Fruit fly (Drosophila melanogaster): ENCODE data around the gene IFT46.

Gene IFT46

DNA sequence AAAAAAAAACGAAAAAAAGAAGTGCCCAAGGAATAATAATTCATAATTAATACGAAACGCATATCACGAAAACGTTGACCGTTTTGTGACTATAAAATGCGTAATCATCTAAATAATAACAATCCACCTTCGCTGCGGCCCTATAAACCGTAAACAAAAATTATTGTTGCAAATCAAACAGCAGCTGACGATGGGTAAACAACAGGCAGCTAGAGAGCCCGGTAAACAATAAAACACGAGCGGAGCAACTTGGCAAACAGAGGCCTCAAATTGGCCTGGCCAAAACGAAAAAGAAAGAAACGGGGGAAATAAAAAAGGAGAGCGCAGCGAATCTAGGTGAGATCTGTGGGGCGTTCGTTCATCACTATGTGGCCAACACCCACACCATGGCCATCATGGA is 48.3 kb downstream of the IFT46 start (continued):
- TF ChIP-seq CG10274 (GFP tag; optimal IDR thresholded peaks at IDR 0.05) (no peak), CG1024 (GFP tag; IDR thresholded peaks at IDR 0.05) (no peak), CG11504 (tag; optimal IDR thresholded peaks at IDR 0.05) (peak; percentile 5), CG17186 (GFP tag; optimal IDR thresholded peaks at IDR 0.05) (no peak), Ssrp (tag; optimal IDR thresholded peaks at IDR 0.05) (no peak), CG11695 (GFP tag; IDR thresholded peaks at IDR 0.05) (peak; percentile 49; the same call in 2 of the 3 replicates), tio (GFP tag; optimal IDR thresholded peaks at IDR 0.05) (peak; percentile 53), nmo (GFP tag; optimal IDR thresholded peaks at IDR 0.05) (no peak), br (optimal IDR thresholded peaks at IDR 0.05) (no peak), CG15514 (GFP tag; optimal IDR thresholded peaks at IDR 0.05) (peak; percentile 71), grn (GFP tag; optimal IDR thresholded peaks at IDR 0.05) (no peak), gfzf (GFP tag; optimal IDR thresholded peaks at IDR 0.05) (no peak), Antp (GFP tag; optimal IDR thresholded peaks at IDR 0.05) (peak; percentile 10), CG33557 (GFP tag; optimal IDR thresholded peaks at IDR 0.05) (no peak), Hr3 (GFP tag; optimal IDR thresholded peaks at IDR 0.05) (no peak), run (tag; optimal IDR thresholded peaks at IDR 0.05) (no peak), CG13894 (tag; optimal IDR thresholded peaks at IDR 0.05) (peak; percentile 10), twi (tag; optimal IDR thresholded peaks at IDR 0.05) (no peak), Bdp1 (GFP tag; optimal IDR thresholded peaks at IDR 0.05) (peak; percentile 8), CG14965 (GFP tag; optimal IDR thresholded peaks at IDR 0.05; ENCODE audit: borderline replicate concordance) (peak; percentile 19), Doc2 (GFP tag; IDR thresholded peaks at IDR 0.05) (no peak), jumu (GFP tag; optimal IDR thresholded peaks at IDR 0.05) (no peak), wek (GFP tag; optimal IDR thresholded peaks at IDR 0.05) (peak; percentile 51), chm (GFP tag; IDR thresholded peaks at IDR 0.05) (peak; percentile 22; the same call in 1 of the 2 replicates), lola (GFP tag; optimal IDR thresholded peaks at IDR 0.05) (no peak), Dek (tag; optimal IDR thresholded peaks at IDR 0.05) (peak; percentile 42), so (GFP tag; IDR thresholded peaks at IDR 0.05) (no peak), B-H1 (GFP tag; IDR thresholded peaks at IDR 0.05) (no peak; the same call in 2 of the 3 replicates), CG8281 (tag; optimal IDR thresholded peaks at IDR 0.05) (no peak), ap (GFP tag; IDR thresholded peaks at IDR 0.05) (no peak), corto (GFP tag; optimal IDR thresholded peaks at IDR 0.05) (no peak), CG2712 (tag; optimal IDR thresholded peaks at IDR 0.05) (no peak), Oli (tag; optimal IDR thresholded peaks at IDR 0.05) (no peak), CG2116 (GFP tag; optimal IDR thresholded peaks at IDR 0.05) (peak; percentile 27), toy (GFP tag; IDR thresholded peaks at IDR 0.05) (no peak), CG6175 (GFP tag; IDR thresholded peaks at IDR 0.05) (no peak), dmrt11E (tag; optimal IDR thresholded peaks at IDR 0.05) (no peak), cato (GFP tag; optimal IDR thresholded peaks at IDR 0.05; ENCODE audit: borderline replicate concordance) (no peak), pan (optimal IDR thresholded peaks at IDR 0.05) (no peak), pan (GFP tag; optimal IDR thresholded peaks at IDR 0.05 in 1 of 2, IDR thresholded peaks at IDR 0.05 in 1 of 2) (peak in 1 of 2 experiments; percentile 13), CG8359 (GFP tag; optimal IDR thresholded peaks at IDR 0.05; ENCODE audit: borderline replicate concordance) (no peak), CG30431 (GFP tag; optimal IDR thresholded peaks at IDR 0.05) (no peak), CG3407 (GFP tag; optimal IDR thresholded peaks at IDR 0.05) (no peak), CG8944 (GFP tag; optimal IDR thresholded peaks at IDR 0.05) (peak; percentile 28), H2.0 (GFP tag; IDR thresholded peaks at IDR 0.05) (no peak), CG12071 (GFP tag; optimal IDR thresholded peaks at IDR 0.05) (peak; percentile 62), zen2 (GFP tag; IDR thresholded peaks at IDR 0.05; ENCODE audit: partially characterized antibody) (no peak), CG13424 (tag; optimal IDR thresholded peaks at IDR 0.05) (peak; percentile 22), HmgD (GFP tag; optimal IDR thresholded peaks at IDR 0.05) (no peak), HmgZ (tag; optimal IDR thresholded peaks at IDR 0.05) (peak; percentile 40), CG2202 (tag; optimal IDR thresholded peaks at IDR 0.05) (no peak)
